Fruit fly (Drosophila melanogaster): ENCODE data around the gene lsn.

Gene lsn

dm6 chr3R:21828785-21829486 lies 36.0 kb upstream of the lsn start (continued):
- no peak for TF ChIP-seq CG5180 (GFP tag; optimal IDR thresholded peaks at IDR 0.05)
- TF ChIP-seq sc (optimal IDR thresholded peaks at IDR 0.05), result no peak
- peak; percentile 83 for TF ChIP-seq sc (GFP tag; optimal IDR thresholded peaks at IDR 0.05)
- TF ChIP-seq nmo (GFP tag; optimal IDR thresholded peaks at IDR 0.05), result peak; percentile 91
- no peak for TF ChIP-seq MTF-1 (GFP tag; optimal IDR thresholded peaks at IDR 0.05; ENCODE audit: borderline replicate concordance)
- no peak for TF ChIP-seq CG14965 (GFP tag; optimal IDR thresholded peaks at IDR 0.05; ENCODE audit: borderline replicate concordance)
- TF ChIP-seq Sry-δ (GFP tag; optimal IDR thresholded peaks at IDR 0.05), result no peak
- peak; percentile 57 for TF ChIP-seq Asciz (GFP tag; optimal IDR thresholded peaks at IDR 0.05)
- no peak for TF ChIP-seq CG4360 (GFP tag; IDR thresholded peaks at IDR 0.05)
- peak; percentile 88 for TF ChIP-seq Ssrp (tag; optimal IDR thresholded peaks at IDR 0.05)
- peak; percentile 4 for TF ChIP-seq chn (GFP tag; optimal IDR thresholded peaks at IDR 0.05)
- TF ChIP-seq CG15269 (tag; optimal IDR thresholded peaks at IDR 0.05), result peak; percentile 5
- TF ChIP-seq CG6254 (GFP tag; optimal IDR thresholded peaks at IDR 0.05), result peak; percentile 75
- no peak for TF ChIP-seq maf-S (GFP tag; optimal IDR thresholded peaks at IDR 0.05)
- no peak for TF ChIP-seq mirr (GFP tag; optimal IDR thresholded peaks at IDR 0.05)
- peak; percentile 66 for TF ChIP-seq oc (tag; optimal IDR thresholded peaks at IDR 0.05)
- TF ChIP-seq Med (GFP tag), result no peak
- TF ChIP-seq NFAT (GFP tag; IDR thresholded peaks at IDR 0.05), result no peak
- TF ChIP-seq CG12299 (tag; optimal IDR thresholded peaks at IDR 0.05), result peak; percentile 65
- peak; percentile 74 for TF ChIP-seq vvl (GFP tag; IDR thresholded peaks at IDR 0.05)
- no peak for TF ChIP-seq CG6683 (GFP tag; optimal IDR thresholded peaks at IDR 0.05)
- TF ChIP-seq lab (GFP tag; optimal IDR thresholded peaks at IDR 0.05), result no peak
- no peak; the same call in 2 of the 3 replicates for TF ChIP-seq dysf (GFP tag; IDR thresholded peaks at IDR 0.05)
- peak; percentile 84 for TF ChIP-seq zf30C (GFP tag; optimal IDR thresholded peaks at IDR 0.05)
- peak; percentile 88 for TF ChIP-seq sens (GFP tag)
- TF ChIP-seq CG15601 (tag; optimal IDR thresholded peaks at IDR 0.05), result peak; percentile 93
- no peak for TF ChIP-seq CG16779 (GFP tag; IDR thresholded peaks at IDR 0.05)
- no peak for TF ChIP-seq Optix (GFP tag; IDR thresholded peaks at IDR 0.05)
- TF ChIP-seq phol (tag; optimal IDR thresholded peaks at IDR 0.05), result peak; percentile 89
- no peak for TF ChIP-seq GATAe (GFP tag; conservative IDR thresholded peaks at IDR 0.05)
- no peak for TF ChIP-seq slp2 (GFP tag; optimal IDR thresholded peaks at IDR 0.05)
- peak; percentile 87 for TF ChIP-seq CG10267 (tag; optimal IDR thresholded peaks at IDR 0.05)
- peak; percentile 44; the same call in 1 of the 2 replicates for TF ChIP-seq gt (GFP tag; IDR thresholded peaks at IDR 0.05)
- no peak for TF ChIP-seq otp (GFP tag; IDR thresholded peaks at IDR 0.05)
- peak; percentile 71 for TF ChIP-seq CG13775 (GFP tag; optimal IDR thresholded peaks at IDR 0.05)
- TF ChIP-seq CG8359 (GFP tag; optimal IDR thresholded peaks at IDR 0.05; ENCODE audit: borderline replicate concordance), result peak; percentile 55
- no peak for TF ChIP-seq pita (GFP tag; optimal IDR thresholded peaks at IDR 0.05)
- peak; percentile 76 for TF ChIP-seq ara (GFP tag; IDR thresholded peaks at IDR 0.05)
- TF ChIP-seq wdn (GFP tag; IDR thresholded peaks at IDR 0.05), result no peak
- peak; percentile 32 for TF ChIP-seq CG13123 (GFP tag; optimal IDR thresholded peaks at IDR 0.05)
- TF ChIP-seq CG18262 (tag; optimal IDR thresholded peaks at IDR 0.05), result peak; percentile 96
- peak; percentile 17 for TF ChIP-seq ind (GFP tag; optimal IDR thresholded peaks at IDR 0.05)
- peak; percentile 48; the same call in 1 of the 2 replicates for TF ChIP-seq stc (GFP tag; IDR thresholded peaks at IDR 0.05)
- no peak for TF ChIP-seq CG7928 (GFP tag; optimal IDR thresholded peaks at IDR 0.05)
- TF ChIP-seq CG10147 (GFP tag; optimal IDR thresholded peaks at IDR 0.05), result no peak
- TF ChIP-seq Hand (GFP tag; optimal IDR thresholded peaks at IDR 0.05), result no peak
- TF ChIP-seq Rfx (GFP tag; IDR thresholded peaks at IDR 0.05), result no peak
- no peak for TF ChIP-seq insv (GFP tag; optimal IDR thresholded peaks at IDR 0.05)
- TF ChIP-seq CG8281 (tag; optimal IDR thresholded peaks at IDR 0.05), result peak; percentile 28
- no peak for TF ChIP-seq Mad (GFP tag; optimal IDR thresholded peaks at IDR 0.05)
